Fruit fly (Drosophila melanogaster) whole organism, embryonic: Measurements from ENCODE around the gene chrb.

Experiments used
- Ada2b ChIP-seq: fragments of 200-800 bp; sonication (Bioruptor generic); IDR thresholded peaks from 2 replicates; pipeline ENCODE4 v1.3.6; 2022; ENCODE audit warnings: missing biosample characterization, missing genetic modification characterization
- Atf-2 ChIP-seq: fragments of 200-800 bp; sonication (Bioruptor generic); optimal IDR thresholded peaks from 2 replicates; lab custom pipeline; 2016; ENCODE audit warnings: missing biosample characterization, missing genetic modification characterization
- CG10321 ChIP-seq: fragments of 200-800 bp; sonication (Bioruptor generic); IDR thresholded peaks from 2 replicates; pipeline ENCODE4 v1.3.6; 2022; ENCODE audit warnings: missing biosample characterization, missing genetic modification characterization
- CG10431 ChIP-seq: fragments of 200-800 bp; sonication (Bioruptor generic); optimal IDR thresholded peaks from 3 replicates; lab custom pipeline; 2018; ENCODE audit warnings: missing biosample characterization, mild to moderate bottlenecking, missing genetic modification characterization
- CG10565 ChIP-seq: fragments of 200-800 bp; sonication (Bioruptor generic); optimal IDR thresholded peaks from 3 replicates; lab custom pipeline; 2016; ENCODE audit warnings: missing biosample characterization, mild to moderate bottlenecking, missing genetic modification characterization
- CG10979 ChIP-seq: fragments of 200-800 bp; sonication (Bioruptor generic); optimal IDR thresholded peaks from 2 replicates; lab custom pipeline; 2018; ENCODE audit warnings: missing biosample characterization, mild to moderate bottlenecking, missing genetic modification characterization, moderate library complexity
- CG11695 ChIP-seq: fragments of 200-800 bp; sonication (Bioruptor generic); IDR thresholded peaks from 3 replicates; pipeline ENCODE4 v1.3.6; 2022; ENCODE audit warnings: missing biosample characterization, missing genetic modification characterization
- CG12769 ChIP-seq: fragments of 200-800 bp; sonication (Bioruptor generic); optimal IDR thresholded peaks from 2 replicates; lab custom pipeline; 2019; ENCODE audit warnings: missing biosample characterization, mild to moderate bottlenecking, missing genetic modification characterization, moderate library complexity
- CG13775 ChIP-seq: fragments of 200-800 bp; sonication (Bioruptor generic); optimal IDR thresholded peaks from 3 replicates; lab custom pipeline; 2017; ENCODE audit warnings: missing biosample characterization, mild to moderate bottlenecking, missing genetic modification characterization
- CG14441 ChIP-seq: fragments of 200-800 bp; sonication (Bioruptor generic); IDR thresholded peaks from 2 replicates; pipeline ENCODE4 v1.3.6; 2022; ENCODE audit warnings: missing biosample characterization, missing genetic modification characterization
- CG1603 ChIP-seq: fragments of 200-800 bp; sonication (Bioruptor generic); optimal IDR thresholded peaks from 2 replicates; lab custom pipeline; 2019; ENCODE audit warnings: missing biosample characterization, mild to moderate bottlenecking, missing genetic modification characterization, moderate library complexity
- CG2120 ChIP-seq: fragments of 200-800 bp; sonication (Bioruptor generic); optimal IDR thresholded peaks from 3 replicates; lab custom pipeline; 2016; ENCODE audit warnings: missing biosample characterization, missing genetic modification characterization
- CG2199 ChIP-seq: fragments of 200-800 bp; sonication (Bioruptor generic); IDR thresholded peaks from 3 replicates; pipeline ENCODE4 v1.3.6; 2022; ENCODE audit warnings: missing biosample characterization, missing genetic modification characterization
- CG2678 ChIP-seq: fragments of 200-800 bp; sonication (Bioruptor generic); optimal IDR thresholded peaks from 3 replicates; lab custom pipeline; 2019; ENCODE audit warnings: missing biosample characterization, mild to moderate bottlenecking, missing genetic modification characterization, moderate library complexity
- CG2712 ChIP-seq: fragments of 200-800 bp; optimal IDR thresholded peaks from 3 replicates; lab custom pipeline; 2019; ENCODE audit warnings: missing biosample characterization, mild to moderate bottlenecking, missing genetic modification characterization, moderate library complexity
- CG33213 ChIP-seq: fragments of 200-800 bp; sonication (Bioruptor generic); optimal IDR thresholded peaks from 3 replicates; lab custom pipeline; 2016; ENCODE audit warnings: missing biosample characterization, missing genetic modification characterization
- CG6689 ChIP-seq: fragments of 200-800 bp; sonication (Bioruptor generic); IDR thresholded peaks from 2 replicates; pipeline ENCODE4 v1.3.6; 2022; ENCODE audit warnings: missing biosample characterization, missing genetic modification characterization
- CG7372 ChIP-seq: fragments of 200-800 bp; sonication (Bioruptor generic); IDR thresholded peaks from 2 replicates; pipeline ENCODE4 v1.3.6; 2022; ENCODE audit warnings: missing biosample characterization, missing genetic modification characterization
- CG7745 ChIP-seq: fragments of 200-800 bp; sonication (Bioruptor generic); optimal IDR thresholded peaks from 2 replicates; lab custom pipeline; 2018; ENCODE audit warnings: missing biosample characterization, mild to moderate bottlenecking, missing genetic modification characterization, moderate library complexity
- CG8944 ChIP-seq: fragments of 200-800 bp; sonication (Bioruptor generic); optimal IDR thresholded peaks from 3 replicates; lab custom pipeline; 2016; ENCODE audit warnings: missing biosample characterization, missing genetic modification characterization
- CG9437 ChIP-seq: fragments of 200-800 bp; sonication (Bioruptor generic); optimal IDR thresholded peaks from 2 replicates; lab custom pipeline; 2018; ENCODE audit warnings: missing biosample characterization, mild to moderate bottlenecking, missing genetic modification characterization
- Dek ChIP-seq: fragments of 200-800 bp; sonication (Bioruptor generic); optimal IDR thresholded peaks from 3 replicates; lab custom pipeline; 2019; ENCODE audit warnings: missing biosample characterization, mild to moderate bottlenecking, missing genetic modification characterization, moderate library complexity
- Dfd ChIP-seq, 2 experiments: fragments of >200 bp; optimal IDR thresholded peaks; 2 replicates each; lab custom pipeline; 2017; ENCODE audit warnings: missing biosample characterization in 2 of 2, missing genetic modification characterization in 2 of 2
- E2f1 ChIP-seq: fragments of 200-800 bp; sonication (Bioruptor generic); IDR thresholded peaks from 2 replicates; pipeline ENCODE4 v1.3.6; 2022; ENCODE audit warnings: missing biosample characterization, missing genetic modification characterization
- Fer3 ChIP-seq: fragments of 200-800 bp; sonication (Bioruptor generic); optimal IDR thresholded peaks from 2 replicates; lab custom pipeline; 2018; ENCODE audit warnings: missing biosample characterization, mild to moderate bottlenecking, missing genetic modification characterization, moderate library complexity
- HLH3B ChIP-seq: fragments of 200-800 bp; sonication (Bioruptor generic); IDR thresholded peaks from 2 replicates; pipeline ENCODE4 v1.3.6; 2022; ENCODE audit warnings: missing biosample characterization, missing genetic modification characterization
- Hsf ChIP-seq: fragments of 200-800 bp; sonication (Bioruptor generic); optimal IDR thresholded peaks from 3 replicates; lab custom pipeline; 2016; ENCODE audit warnings: missing biosample characterization, missing genetic modification characterization
- Mad ChIP-seq: fragments of 200-800 bp; sonication (Bioruptor generic); optimal IDR thresholded peaks from 2 replicates; lab custom pipeline; 2016; ENCODE audit warnings: missing biosample characterization, missing genetic modification characterization
- Med ChIP-seq: fragments of 200-800 bp; sonication (Bioruptor generic); peaks from one replicate; lab custom pipeline; 2016; ENCODE audit warnings: missing biosample characterization, missing genetic modification characterization, mild to moderate bottlenecking, inconsistent platforms, moderate library complexity
- Meics ChIP-seq: fragments of 200-800 bp; sonication (Bioruptor generic); optimal IDR thresholded peaks from 2 replicates; lab custom pipeline; 2017; ENCODE audit warnings: missing biosample characterization, mild to moderate bottlenecking, missing genetic modification characterization
- Mes4 ChIP-seq: fragments of 200-800 bp; sonication (Bioruptor generic); optimal IDR thresholded peaks from 2 replicates; lab custom pipeline; 2016; ENCODE audit warnings: missing biosample characterization, missing genetic modification characterization
- Rfx ChIP-seq: fragments of 200-800 bp; sonication (Bioruptor generic); IDR thresholded peaks from 2 replicates; pipeline ENCODE4 v1.3.6; 2022; ENCODE audit warnings: missing biosample characterization, missing genetic modification characterization
- Xbp1 ChIP-seq: fragments of 200-800 bp; sonication (Bioruptor generic); optimal IDR thresholded peaks from 3 replicates; lab custom pipeline; 2016; ENCODE audit warnings: missing biosample characterization, mild to moderate bottlenecking, missing genetic modification characterization
- ase ChIP-seq: fragments of 200-800 bp; sonication (Bioruptor generic); IDR thresholded peaks from 3 replicates; pipeline ENCODE4 v1.3.6; 2022; ENCODE audit warnings: missing biosample characterization, missing genetic modification characterization
- chinmo ChIP-seq: fragments of 200-800 bp; sonication (Bioruptor generic); IDR thresholded peaks from 4 replicates; pipeline ENCODE4 v1.3.6; 2022; ENCODE audit warnings: missing biosample characterization, missing genetic modification characterization; ENCODE audit not compliant: partially characterized antibody
- chn ChIP-seq: fragments of 200-800 bp; sonication (Bioruptor generic); optimal IDR thresholded peaks from 2 replicates; lab custom pipeline; 2016; ENCODE audit warnings: missing biosample characterization, missing genetic modification characterization
- corto ChIP-seq: fragments of 200-800 bp; sonication (Bioruptor generic); optimal IDR thresholded peaks from 2 replicates; lab custom pipeline; 2016; ENCODE audit warnings: missing biosample characterization, mild to moderate bottlenecking, missing genetic modification characterization, moderate library complexity
- crc ChIP-seq: fragments of 200-800 bp; sonication (Bioruptor generic); optimal IDR thresholded peaks from 2 replicates; lab custom pipeline; 2016; ENCODE audit warnings: missing biosample characterization, missing genetic modification characterization
- dysf ChIP-seq: fragments of 200-800 bp; sonication (Bioruptor generic); IDR thresholded peaks from 3 replicates; pipeline ENCODE4 v1.3.6; 2022; ENCODE audit warnings: missing biosample characterization, missing genetic modification characterization
- en ChIP-seq: fragments of 200-800 bp; sonication (Bioruptor generic); optimal IDR thresholded peaks from 2 replicates; lab custom pipeline; 2016; ENCODE audit warnings: missing biosample characterization, missing genetic modification characterization
- exex ChIP-seq: fragments of 200-800 bp; sonication (Bioruptor generic); optimal IDR thresholded peaks from 4 replicates; lab custom pipeline; 2018; ENCODE audit warnings: missing biosample characterization, mild to moderate bottlenecking, missing genetic modification characterization, moderate library complexity
- fd3F ChIP-seq: fragments of 200-800 bp; sonication (Bioruptor generic); optimal IDR thresholded peaks from 2 replicates; lab custom pipeline; 2018; ENCODE audit warnings: missing biosample characterization, mild to moderate bottlenecking, missing genetic modification characterization, moderate library complexity
- gfzf ChIP-seq: fragments of 200-800 bp; sonication (Bioruptor generic); optimal IDR thresholded peaks from 2 replicates; lab custom pipeline; 2016; ENCODE audit warnings: missing biosample characterization, mild to moderate bottlenecking, missing genetic modification characterization, moderate library complexity
- grau ChIP-seq: fragments of 200-800 bp; optimal IDR thresholded peaks from 3 replicates; lab custom pipeline; 2019; ENCODE audit warnings: missing biosample characterization, mild to moderate bottlenecking, missing genetic modification characterization, moderate library complexity
- ham ChIP-seq: fragments of 200-800 bp; sonication (Bioruptor generic); IDR thresholded peaks from 2 replicates; pipeline ENCODE4 v1.3.6; 2022; ENCODE audit warnings: missing biosample characterization, missing genetic modification characterization
- otp ChIP-seq: fragments of 200-800 bp; sonication (Bioruptor generic); IDR thresholded peaks from 3 replicates; pipeline ENCODE4, ENCODE4 v1.3.6; 2022; ENCODE audit warnings: missing biosample characterization, missing genetic modification characterization
- sd ChIP-seq: fragments of 200-800 bp; sonication (Bioruptor generic); optimal IDR thresholded peaks from 3 replicates; lab custom pipeline; 2018; ENCODE audit warnings: missing biosample characterization, mild to moderate bottlenecking, missing genetic modification characterization, moderate library complexity
- sens ChIP-seq: fragments of 200-800 bp; sonication (Bioruptor generic); peaks from one replicate; lab custom pipeline; 2016; ENCODE audit warnings: missing biosample characterization, missing genetic modification characterization
- sisA ChIP-seq: fragments of 200-800 bp; sonication (Bioruptor generic); IDR thresholded peaks from 2 replicates; pipeline ENCODE4 v1.3.6; 2022; ENCODE audit warnings: missing biosample characterization, missing genetic modification characterization
- slbo ChIP-seq: fragments of 200-800 bp; sonication (Bioruptor generic); IDR thresholded peaks from 2 replicates; pipeline ENCODE4 v1.3.6; 2022; ENCODE audit warnings: missing biosample characterization, missing genetic modification characterization

The chrb gene

dm6 chr3L:11540330-11540702, 53.0 kb downstream of the chrb start (continued):
- TF ChIP-seq Hsf: no peak
- no peak; the same call in 1 of the 2 replicates for TF ChIP-seq Ada2b (GFP tag; lab: Robert Waterston, UW)
- TF ChIP-seq CG7745 (tag; lab: Kevin White, UChicago): peak; percentile 21
- no peak for TF ChIP-seq CG11695 (GFP tag; lab: Robert Waterston, UW)
- no peak for TF ChIP-seq CG6689 (GFP tag; lab: Robert Waterston, UW)
- TF ChIP-seq CG33213 (GFP tag; lab: Kevin White, UChicago): no peak
- TF ChIP-seq CG10321: no peak
- TF ChIP-seq Fer3 (tag; lab: Kevin White, UChicago): peak; percentile 23
- TF ChIP-seq crc (GFP tag; lab: Kevin White, UChicago): no peak
- TF ChIP-seq Dek (tag; lab: Kevin White, UChicago): no peak
- no peak for TF ChIP-seq otp (GFP tag; lab: Robert Waterston, UW)
- no peak for TF ChIP-seq CG10979
- no peak for TF ChIP-seq Atf-2 (GFP tag; lab: Kevin White, UChicago)
- peak; percentile 3 for TF ChIP-seq fd3F
- TF ChIP-seq ham (GFP tag; lab: Robert Waterston, UW): no peak
- no peak for TF ChIP-seq CG9437 (GFP tag; lab: Kevin White, UChicago)
- TF ChIP-seq gfzf (GFP tag; lab: Kevin White, UChicago): no peak
- TF ChIP-seq en: peak; percentile 24
- peak; percentile 24 for TF ChIP-seq Mes4

- no peak for TF ChIP-seq CG13775 (GFP tag; lab: Kevin White, UChicago)
- peak in 1 of 2 experiments; percentile 49 for TF ChIP-seq Dfd (GFP tag; optimal IDR thresholded peaks at IDR 0.05; lab: Kevin White, UChicago)
- no peak for TF ChIP-seq CG14441 (GFP tag; lab: Robert Waterston, UW)
- no peak for TF ChIP-seq exex (tag; lab: Kevin White, UChicago)
- TF ChIP-seq CG8944 (GFP tag; lab: Kevin White, UChicago): no peak
- TF ChIP-seq Xbp1: no peak
- no peak for TF ChIP-seq Mad (GFP tag; lab: Kevin White, UChicago)
- no peak for TF ChIP-seq ase (GFP tag; lab: Robert Waterston, UW)
Observed at dm6 chr3L:11542437-11542836, 55.1 kb downstream of the chrb start.

dm6 chr3L:11542948-11543347, 55.6 kb downstream of the chrb start:
- 0 out of 4 replicates have a peak, but pooled peaks have one; percentile 40 for TF ChIP-seq chinmo
- TF ChIP-seq CG2120: peak; percentile 26
- TF ChIP-seq CG2199 (GFP tag; lab: Robert Waterston, UW): no peak
- no peak for TF ChIP-seq CG10565 (GFP tag; lab: Kevin White, UChicago)
- TF ChIP-seq Med: peak; percentile 78
- no peak for TF ChIP-seq CG10431 (GFP tag; lab: Kevin White, UChicago)
- TF ChIP-seq dysf (GFP tag; lab: Robert Waterston, UW): peak; percentile 37; the same call in 1 of the 3 replicates
- no peak for TF ChIP-seq CG1603 (tag; lab: Kevin White, UChicago)
- no peak for TF ChIP-seq HLH3B (GFP tag; lab: Robert Waterston, UW)
- TF ChIP-seq sisA: no peak
- no peak for TF ChIP-seq chn (GFP tag; lab: Kevin White, UChicago)
- no peak for TF ChIP-seq E2f1 (GFP tag; lab: Robert Waterston, UW)
- peak; percentile 23; the same call in 1 of the 2 replicates for TF ChIP-seq slbo (GFP tag; lab: Robert Waterston, UW)
- peak; percentile 77 for TF ChIP-seq sens (GFP tag; lab: Kevin White, UChicago)
- TF ChIP-seq CG2712 (tag; lab: Kevin White, UChicago): no peak
- TF ChIP-seq corto (GFP tag; lab: Kevin White, UChicago): no peak
- TF ChIP-seq CG2678 (tag; lab: Kevin White, UChicago): peak; percentile 16
- peak; percentile 45 for TF ChIP-seq CG12769 (tag; lab: Kevin White, UChicago)
- no peak for TF ChIP-seq CG7372
- 0 out of 2 replicates have a peak, but pooled peaks have one; percentile 33 for TF ChIP-seq Rfx (GFP tag; lab: Robert Waterston, UW)
- TF ChIP-seq Meics: peak; percentile 3
- peak; percentile 55 for TF ChIP-seq grau
- TF ChIP-seq sd (tag; lab: Kevin White, UChicago): peak; percentile 10
